Worm (Caenorhabditis elegans): Measurements from ENCODE around the gene F46F2.3.

- TF ChIP-seq flt-1 (GFP tag; IDR thresholded peaks at IDR 0.05) (no peak), klf-2 (GFP tag; conservative IDR thresholded peaks at IDR 0.05) (no peak), tab-1 (GFP tag; IDR thresholded peaks at IDR 0.05) (no peak), T22C8.4 (GFP tag; IDR thresholded peaks at IDR 0.05) (no peak), ztf-29 (GFP tag; IDR thresholded peaks at IDR 0.05) (no peak), ztf-23 (GFP tag; IDR thresholded peaks at IDR 0.05) (no peak), med-1 (GFP tag; optimal IDR thresholded peaks at IDR 0.05; ENCODE audit: insufficient read depth) (no peak), ref-1 (GFP tag; conservative IDR thresholded peaks at IDR 0.05) (no peak), cog-1 (tag; optimal IDR thresholded peaks at IDR 0.05) (no peak)
Measured at ce11 chrX:15224128-15224527, 36.0 kb downstream of the F46F2.3 start.
